Worm (Caenorhabditis elegans) whole organism, L1 larva: ENCODE data around the gene Y42H9AR.2.
A peak's percentile ranks its signal among the peaks of the same experiment; 100 is the strongest.

Experiments used
- C04F5.9 ChIP-seq: sonication (generic microtip); optimal IDR thresholded peaks from 2 replicates; lab custom pipeline; 2016; ENCODE audit warnings: missing genetic modification characterization, missing compliant biosample characterization
- F16B12.6 ChIP-seq: fragments of 150-350 bp; optimal IDR thresholded peaks from 2 replicates; lab custom pipeline; 2014; ENCODE audit warnings: missing biosample characterization, missing genetic modification characterization
- Y116A8C.19 ChIP-seq: sonication (generic microtip); optimal IDR thresholded peaks from 2 replicates; lab custom pipeline; 2016; ENCODE audit warnings: missing compliant biosample characterization, missing genetic modification characterization, borderline replicate concordance
- ama-1 ChIP-seq: fragments of 150-350 bp; optimal IDR thresholded peaks from 2 replicates; lab custom pipeline; 2014
- blmp-1 ChIP-seq: fragments of 150-350 bp; optimal IDR thresholded peaks from 2 replicates; lab custom pipeline; 2014; ENCODE audit warnings: missing biosample characterization, missing genetic modification characterization
- ceh-82 ChIP-seq, 3 experiments: fragments of 150-350 bp in 1 of 3; sonication (generic microtip) in 2 of 3; optimal IDR thresholded peaks; 2 replicates each; lab custom pipeline; 2014 to 2017; ENCODE audit warnings: missing biosample characterization in 3 of 3, missing genetic modification characterization in 3 of 3
- ceh-88 ChIP-seq: fragments of 200-800 bp; sonication (Bioruptor generic); IDR thresholded peaks from 2 replicates; pipeline ENCODE4 v1.3.6; 2022; ENCODE audit warnings: missing genetic modification characterization, missing compliant biosample characterization
- ceh-90 ChIP-seq: sonication (generic microtip); optimal IDR thresholded peaks from 2 replicates; lab custom pipeline; 2016; ENCODE audit warnings: missing genetic modification characterization, missing compliant biosample characterization
- ces-1 ChIP-seq: fragments of 150-350 bp; optimal IDR thresholded peaks from 2 replicates; lab custom pipeline; 2014; ENCODE audit warnings: missing biosample characterization, missing genetic modification reagents, missing genetic modification characterization
- efl-1 ChIP-seq, 4 experiments: fragments of 150-350 bp; optimal IDR thresholded peaks in 3 of 4; peaks in 1 of 4; 1 replicate in 1 of 4; 2 replicates in 3 of 4; lab custom pipeline; 2014; ENCODE audit warnings: missing biosample characterization in 2 of 4, missing genetic modification characterization in 2 of 4, missing genetic modification reagents in 2 of 4
- egl-27 ChIP-seq, 2 experiments: fragments of 150-350 bp in 1 of 2; sonication (generic microtip); optimal IDR thresholded peaks; 3 replicates each; lab custom pipeline; 2017 to 2018; ENCODE audit warnings: missing biosample characterization in 2 of 2, missing genetic modification characterization in 2 of 2, missing genetic modification reagents in 2 of 2
- elt-2 ChIP-seq: sonication (generic microtip); optimal IDR thresholded peaks from 2 replicates; lab custom pipeline; 2016; ENCODE audit warnings: missing genetic modification characterization, mild to moderate bottlenecking, inconsistent platforms, missing compliant biosample characterization, missing genetic modification reagents
- elt-3 ChIP-seq, 6 experiments: fragments of 150-350 bp in 1 of 6; sonication (generic microtip); optimal IDR thresholded peaks; 2 replicates each; lab custom pipeline; 2017 to 2018; ENCODE audit warnings: missing biosample characterization in 6 of 6, missing genetic modification characterization in 6 of 6, inconsistent platforms in 1 of 6
- ets-5 ChIP-seq: fragments of 200-800 bp; sonication (Bioruptor generic); IDR thresholded peaks from 2 replicates; pipeline ENCODE4 v1.3.6; 2022; ENCODE audit warnings: missing genetic modification characterization, missing compliant biosample characterization
- fkh-8 ChIP-seq: sonication (generic microtip); optimal IDR thresholded peaks from 2 replicates; lab custom pipeline; 2016; ENCODE audit warnings: mild to moderate bottlenecking, missing genetic modification characterization, missing compliant biosample characterization
- fos-1 ChIP-seq: fragments of 150-350 bp; optimal IDR thresholded peaks from 2 replicates; lab custom pipeline; 2014; ENCODE audit warnings: missing biosample characterization, missing genetic modification characterization
- hlh-4 ChIP-seq: sonication (generic microtip); optimal IDR thresholded peaks from 2 replicates; lab custom pipeline; 2016; ENCODE audit warnings: mild to moderate bottlenecking, missing genetic modification characterization, missing compliant biosample characterization
- hpl-2 ChIP-seq: fragments of 150-350 bp; optimal IDR thresholded peaks from 2 replicates; lab custom pipeline; 2014; ENCODE audit warnings: missing biosample characterization, missing genetic modification reagents, missing genetic modification characterization
- lin-14 ChIP-seq: fragments of 200-800 bp; sonication (Bioruptor generic); optimal IDR thresholded peaks from 2 replicates; lab custom pipeline; 2018; ENCODE audit warnings: mild to moderate bottlenecking, missing genetic modification characterization, moderate library complexity, missing compliant biosample characterization
- lin-15B ChIP-seq: fragments of 150-350 bp; sonication (generic microtip); optimal IDR thresholded peaks from 3 replicates; lab custom pipeline; 2014; ENCODE audit warnings: missing biosample characterization, missing genetic modification characterization
- lin-35 ChIP-seq, 2 experiments: fragments of 150-350 bp; optimal IDR thresholded peaks; 2 replicates each; lab custom pipeline; 2014; ENCODE audit warnings: missing biosample characterization in 2 of 2, missing genetic modification characterization in 2 of 2, missing genetic modification reagents in 2 of 2
- lin-39 ChIP-seq: fragments of 150-350 bp; optimal IDR thresholded peaks from 2 replicates; lab custom pipeline; 2014; ENCODE audit warnings: missing biosample characterization, missing genetic modification reagents, missing genetic modification characterization
- lir-3 ChIP-seq: sonication (generic microtip); optimal IDR thresholded peaks from 2 replicates; lab custom pipeline; 2016; ENCODE audit warnings: mild to moderate bottlenecking, missing genetic modification characterization, moderate library complexity, missing compliant biosample characterization; ENCODE audit not compliant: poor library complexity
- lsy-2 ChIP-seq, 2 experiments: fragments of 150-350 bp; optimal IDR thresholded peaks; 2 replicates each; lab custom pipeline; 2014; ENCODE audit warnings: missing biosample characterization in 2 of 2, missing genetic modification characterization in 2 of 2
- mab-9 ChIP-seq: fragments of 200-800 bp; sonication (Bioruptor generic); IDR thresholded peaks from 2 replicates; pipeline ENCODE4 v1.3.6; 2022; ENCODE audit warnings: missing genetic modification reagents, missing genetic modification characterization, missing compliant biosample characterization
- mef-2 ChIP-seq: fragments of 150-350 bp; optimal IDR thresholded peaks from 2 replicates; lab custom pipeline; 2014; ENCODE audit warnings: missing biosample characterization, missing genetic modification characterization
- mep-1 ChIP-seq: fragments of 150-350 bp; optimal IDR thresholded peaks from 2 replicates; lab custom pipeline; 2014; ENCODE audit warnings: missing biosample characterization, missing genetic modification characterization
- nhr-11 ChIP-seq: fragments of 150-350 bp; optimal IDR thresholded peaks from 2 replicates; lab custom pipeline; 2014; ENCODE audit warnings: missing biosample characterization, missing genetic modification characterization
- nhr-12 ChIP-seq: sonication (generic microtip); optimal IDR thresholded peaks from 2 replicates; lab custom pipeline; 2017; ENCODE audit warnings: missing biosample characterization, missing genetic modification characterization
- nhr-19 ChIP-seq: fragments of 200-800 bp; sonication (Bioruptor generic); conservative IDR thresholded peaks from 2 replicates; pipeline ENCODE4 v1.3.6; 2022; ENCODE audit warnings: missing genetic modification characterization, missing compliant biosample characterization
- nhr-237 ChIP-seq: fragments of 150-350 bp; optimal IDR thresholded peaks from 2 replicates; lab custom pipeline; 2014; ENCODE audit warnings: missing biosample characterization, missing genetic modification characterization
- nhr-47 ChIP-seq: sonication (generic microtip); optimal IDR thresholded peaks from 2 replicates; lab custom pipeline; 2016; ENCODE audit warnings: mild to moderate bottlenecking, missing genetic modification characterization, moderate library complexity, missing compliant biosample characterization
- nhr-71 ChIP-seq: sonication (generic microtip); optimal IDR thresholded peaks from 2 replicates; lab custom pipeline; 2016; ENCODE audit warnings: mild to moderate bottlenecking, missing genetic modification characterization, moderate library complexity, missing compliant biosample characterization
- nhr-77 ChIP-seq: fragments of 150-350 bp; optimal IDR thresholded peaks from 2 replicates; lab custom pipeline; 2014; ENCODE audit warnings: missing biosample characterization, missing genetic modification characterization
- nhr-84 ChIP-seq: sonication (generic microtip); optimal IDR thresholded peaks from 2 replicates; lab custom pipeline; 2017; ENCODE audit warnings: missing biosample characterization, missing genetic modification characterization
- nhr-85 ChIP-seq: sonication (generic microtip); peaks from one replicate; lab custom pipeline; 2016; ENCODE audit warnings: missing genetic modification characterization, inconsistent platforms, missing compliant biosample characterization
- nhr-90 ChIP-seq: sonication (generic microtip); optimal IDR thresholded peaks from 2 replicates; lab custom pipeline; 2016; ENCODE audit warnings: mild to moderate bottlenecking, missing genetic modification characterization, missing compliant biosample characterization; ENCODE audit not compliant: poor library complexity
- pag-3 ChIP-seq: sonication (generic microtip); optimal IDR thresholded peaks from 2 replicates; lab custom pipeline; 2017; ENCODE audit warnings: missing genetic modification characterization, mild to moderate bottlenecking, missing compliant biosample characterization, antibody characterized with exemption, borderline replicate concordance; ENCODE audit not compliant: insufficient read depth
- pax-3 ChIP-seq: fragments of 200-800 bp; sonication (Bioruptor generic); optimal IDR thresholded peaks from 2 replicates; lab custom pipeline; 2018; ENCODE audit warnings: mild to moderate bottlenecking, missing genetic modification characterization, moderate library complexity, missing compliant biosample characterization
- pqm-1 ChIP-seq: sonication (generic microtip); optimal IDR thresholded peaks from 3 replicates; lab custom pipeline; 2017; ENCODE audit warnings: missing biosample characterization, missing genetic modification characterization
- snpc-4 ChIP-seq: fragments of 150-350 bp; optimal IDR thresholded peaks from 2 replicates; lab custom pipeline; 2014; ENCODE audit warnings: missing biosample characterization, missing genetic modification characterization
- snu-23 ChIP-seq: sonication (generic microtip); optimal IDR thresholded peaks from 2 replicates; lab custom pipeline; 2016; ENCODE audit warnings: missing genetic modification characterization, missing compliant biosample characterization
- sptf-1 ChIP-seq: fragments of 150-350 bp; optimal IDR thresholded peaks from 2 replicates; lab custom pipeline; 2014; ENCODE audit warnings: missing biosample characterization, missing genetic modification characterization
- sup-37 ChIP-seq: fragments of 200-800 bp; sonication (Bioruptor generic); optimal IDR thresholded peaks from 2 replicates; lab custom pipeline; 2018; ENCODE audit warnings: mild to moderate bottlenecking, missing genetic modification characterization, missing compliant biosample characterization
- tbx-2 ChIP-seq: sonication (generic microtip); optimal IDR thresholded peaks from 2 replicates; lab custom pipeline; 2016; ENCODE audit warnings: missing genetic modification characterization, missing compliant biosample characterization
- tlp-1 ChIP-seq: fragments of 150-350 bp; optimal IDR thresholded peaks from 2 replicates; lab custom pipeline; 2014; ENCODE audit warnings: missing biosample characterization, missing genetic modification characterization
- unc-130 ChIP-seq: fragments of 150-350 bp; optimal IDR thresholded peaks from 2 replicates; lab custom pipeline; 2017; ENCODE audit warnings: missing biosample characterization, missing genetic modification characterization, inconsistent platforms
- unc-30 ChIP-seq: sonication (generic microtip); optimal IDR thresholded peaks from 2 replicates; lab custom pipeline; 2017; ENCODE audit warnings: missing biosample characterization, missing genetic modification characterization
- unc-98 ChIP-seq: fragments of 200-800 bp; sonication (Bioruptor generic); IDR thresholded peaks from 2 replicates; pipeline ENCODE4 v1.3.6; 2022; ENCODE audit warnings: missing genetic modification characterization, missing compliant biosample characterization
- vab-15 ChIP-seq: sonication (generic microtip); optimal IDR thresholded peaks from 2 replicates; lab custom pipeline; 2017; ENCODE audit warnings: missing genotype, mild to moderate bottlenecking, missing genetic modification characterization, missing compliant biosample characterization
- xbp-1 ChIP-seq: sonication (generic microtip); optimal IDR thresholded peaks from 2 replicates; lab custom pipeline; 2016; ENCODE audit warnings: missing genetic modification characterization, missing compliant biosample characterization
- zip-4 ChIP-seq: fragments of 200-800 bp; sonication (Bioruptor generic); optimal IDR thresholded peaks from 2 replicates; lab custom pipeline; 2018; ENCODE audit warnings: mild to moderate bottlenecking, missing genetic modification characterization, moderate library complexity, missing compliant biosample characterization
- ztf-11 ChIP-seq, 2 experiments: sonication (generic microtip); optimal IDR thresholded peaks; 2 replicates each; lab custom pipeline; 2016 to 2017; ENCODE audit warnings: missing genetic modification characterization in 2 of 2, missing biosample characterization in 1 of 2, missing compliant biosample characterization in 1 of 2

Gene Y42H9AR.2

ce11 chrIV:8136005-8136512, 36.4 kb downstream of the Y42H9AR.2 start, which contains the start of the genes isp-1 and islo-1:
Gene isp-1 (minus strand): TSS chrIV:8136055.
Gene islo-1 (plus strand): TSS chrIV:8136389.
- TF ChIP-seq fos-1 (no peak), ceh-88 (GFP tag; lab: Robert Waterston, UW) (no peak), unc-98 (no peak), efl-1 (optimal IDR thresholded peaks at IDR 0.05; lab: Kevin White, UChicago) (peak; percentile 48 to 71), efl-1 (GFP tag; optimal IDR thresholded peaks at IDR 0.05 in 1 of 2; lab: Kevin White, UChicago) (peak in 1 of 2 experiments; percentile 61), ets-5 (GFP tag; lab: Robert Waterston, UW) (no peak), tlp-1 (tag; lab: Kevin White, UChicago) (no peak), snpc-4 (tag; lab: Kevin White, UChicago) (peak; percentile 6), nhr-85 (tag; lab: Kevin White, UChicago) (peak; percentile 50), nhr-237 (tag; lab: Kevin White, UChicago) (no peak), pqm-1 (no peak), nhr-11 (no peak), vab-15 (no peak), nhr-84 (tag; lab: Kevin White, UChicago) (no peak), pax-3 (tag; lab: Kevin White, UChicago) (no peak), xbp-1 (tag; lab: Kevin White, UChicago) (peak; percentile 22), lin-39 (no peak), sptf-1 (tag; lab: Kevin White, UChicago) (no peak), hpl-2 (no peak), ztf-11 (tag; optimal IDR thresholded peaks at IDR 0.05; lab: Kevin White, UChicago) (no peak), nhr-71 (peak; percentile 60), lin-15B (tag; lab: Kevin White, UChicago) (peak; percentile 77), lir-3 (tag; lab: Kevin White, UChicago) (no peak), ces-1 (no peak), mef-2 (tag; lab: Kevin White, UChicago) (no peak), lsy-2 (tag; optimal IDR thresholded peaks at IDR 0.05; lab: Kevin White, UChicago) (peak; percentile 12 to 82), lin-35 (GFP tag; optimal IDR thresholded peaks at IDR 0.05; lab: Kevin White, UChicago) (peak; percentile 69 to 77), nhr-77 (peak; percentile 63), nhr-47 (tag; lab: Kevin White, UChicago) (peak; percentile 43), blmp-1 (tag; lab: Kevin White, UChicago) (peak; percentile 36), sup-37 (GFP tag; lab: Kevin White, UChicago) (no peak), nhr-90 (tag; lab: Kevin White, UChicago) (no peak), elt-3 (tag; optimal IDR thresholded peaks at IDR 0.05; lab: Kevin White, UChicago) (peak in 1 of 6 experiments; percentile 4), ama-1 (lab: Kevin White, UChicago) (no peak), unc-30 (tag; lab: Kevin White, UChicago) (no peak), egl-27 (tag; optimal IDR thresholded peaks at IDR 0.05; lab: Kevin White, UChicago) (no peak), mep-1 (tag; lab: Kevin White, UChicago) (peak; percentile 63), nhr-12 (tag; lab: Kevin White, UChicago) (no peak), unc-130 (peak; percentile 33), hlh-4 (tag; lab: Kevin White, UChicago) (no peak), Y116A8C.19 (tag; lab: Kevin White, UChicago) (no peak), F16B12.6 (peak; percentile 24), elt-2 (no peak), lin-14 (peak; percentile 65), zip-4 (GFP tag; lab: Kevin White, UChicago) (no peak), snu-23 (GFP tag; lab: Kevin White, UChicago) (peak; percentile 60), C04F5.9 (tag; lab: Kevin White, UChicago) (no peak), mab-9 (GFP tag; lab: Robert Waterston, UW) (no peak), fkh-8 (tag; lab: Kevin White, UChicago) (peak; percentile 1), nhr-19 (no peak), ceh-82 (tag; optimal IDR thresholded peaks at IDR 0.05; lab: Kevin White, UChicago) (peak in 2 of 3 experiments; percentile 28 to 75), ceh-90 (tag; lab: Kevin White, UChicago) (no peak), pag-3 (tag; lab: Kevin White, UChicago) (no peak), tbx-2 (tag; lab: Kevin White, UChicago) (peak; percentile 15)
